Fruit fly (Drosophila melanogaster): ENCODE data around the gene CG44532.
A peak's percentile ranks its signal among the peaks of the same experiment; 100 is the strongest.

The CG44532 gene

dm6 chrX:9120828-9121754, 40.8 kb upstream of the CG44532 start (continued):
- TF ChIP-seq CG8944 (GFP tag; optimal IDR thresholded peaks at IDR 0.05) (no peak), pb (GFP tag; optimal IDR thresholded peaks at IDR 0.05) (no peak), Ada2b (GFP tag; IDR thresholded peaks at IDR 0.05) (peak; percentile 46), CG12219 (GFP tag; optimal IDR thresholded peaks at IDR 0.05) (peak; percentile 14), nmo (GFP tag; optimal IDR thresholded peaks at IDR 0.05) (peak; percentile 56), CG7372 (GFP tag; IDR thresholded peaks at IDR 0.05) (0 out of 2 replicates have a peak, but pooled peaks have one; percentile 12), twi (tag; optimal IDR thresholded peaks at IDR 0.05) (no peak), pnt (GFP tag; optimal IDR thresholded peaks at IDR 0.05) (no peak), klu (GFP tag; IDR thresholded peaks at IDR 0.05) (no peak), sob (GFP tag; IDR thresholded peaks at IDR 0.05) (peak; percentile 19; the same call in 1 of the 2 replicates), CG17802 (tag; optimal IDR thresholded peaks at IDR 0.05) (no peak), eve (GFP tag; optimal IDR thresholded peaks at IDR 0.05) (no peak), btn (GFP tag; optimal IDR thresholded peaks at IDR 0.05) (no peak), cato (GFP tag; optimal IDR thresholded peaks at IDR 0.05; ENCODE audit: borderline replicate concordance) (no peak), esg (GFP tag; conservative IDR thresholded peaks at IDR 0.05) (peak; percentile 25; the same call in 1 of the 2 replicates), CG1233 (GFP tag; optimal IDR thresholded peaks at IDR 0.05) (peak; percentile 36), CG2712 (tag; optimal IDR thresholded peaks at IDR 0.05) (peak; percentile 55), CG11247 (GFP tag; IDR thresholded peaks at IDR 0.05) (no peak), Sox102F (GFP tag; optimal IDR thresholded peaks at IDR 0.05) (peak; percentile 63), Sry-δ (GFP tag; optimal IDR thresholded peaks at IDR 0.05) (no peak), Lhr (GFP tag; optimal IDR thresholded peaks at IDR 0.05) (no peak), Xbp1 (GFP tag; optimal IDR thresholded peaks at IDR 0.05) (peak; percentile 45), NFAT (GFP tag; IDR thresholded peaks at IDR 0.05) (no peak), slbo (GFP tag; IDR thresholded peaks at IDR 0.05) (peak; percentile 55), lov (optimal IDR thresholded peaks at IDR 0.05) (no peak), lov (GFP tag; IDR thresholded peaks at IDR 0.05) (no peak), CG17186 (GFP tag; optimal IDR thresholded peaks at IDR 0.05) (no peak), CG11695 (GFP tag; IDR thresholded peaks at IDR 0.05) (peak; percentile 31; the same call in 1 of the 3 replicates), CG2199 (GFP tag; IDR thresholded peaks at IDR 0.05) (no peak), Scr (GFP tag; IDR thresholded peaks at IDR 0.05; ENCODE audit: partially characterized antibody) (no peak), tio (GFP tag; optimal IDR thresholded peaks at IDR 0.05) (peak; percentile 28), wdn (GFP tag; IDR thresholded peaks at IDR 0.05) (no peak), Usf (GFP tag; optimal IDR thresholded peaks at IDR 0.05) (no peak), sim (GFP tag; IDR thresholded peaks at IDR 0.05) (no peak), Abd-B (GFP tag; optimal IDR thresholded peaks at IDR 0.05) (no peak), maf-S (GFP tag; optimal IDR thresholded peaks at IDR 0.05) (no peak), Pdp1 (GFP tag; optimal IDR thresholded peaks at IDR 0.05) (peak; percentile 24 to 37), crol (GFP tag; IDR thresholded peaks at IDR 0.05) (0 out of 2 replicates have a peak, but pooled peaks have one; percentile 16), Dref (GFP tag; IDR thresholded peaks at IDR 0.05) (no peak), CG6765 (GFP tag; optimal IDR thresholded peaks at IDR 0.05) (no peak), so (GFP tag; IDR thresholded peaks at IDR 0.05) (no peak), CG3281 (GFP tag; optimal IDR thresholded peaks at IDR 0.05) (peak; percentile 55), CG12071 (GFP tag; optimal IDR thresholded peaks at IDR 0.05) (peak; percentile 19), aop (GFP tag; IDR thresholded peaks at IDR 0.05) (no peak), ken (GFP tag; IDR thresholded peaks at IDR 0.05) (peak; percentile 41; the same call in 1 of the 3 replicates), peb (GFP tag; IDR thresholded peaks at IDR 0.05) (no peak), scrt (GFP tag; optimal IDR thresholded peaks at IDR 0.05) (peak; percentile 4), fd3F (GFP tag; optimal IDR thresholded peaks at IDR 0.05) (no peak), CG18476 (GFP tag; optimal IDR thresholded peaks at IDR 0.05) (no peak)
